Fruit fly (Drosophila melanogaster): ENCODE results near the gene CheA84a.

Gene CheA84a

dm6 chr3R:8223074-8223597, 18.5 kb upstream of the CheA84a start:
- TF ChIP-seq CG18764 (GFP tag; optimal IDR thresholded peaks at IDR 0.05) (no peak), CG16779 (GFP tag; IDR thresholded peaks at IDR 0.05) (no peak), seq (GFP tag; IDR thresholded peaks at IDR 0.05) (no peak), CG4617 (GFP tag; optimal IDR thresholded peaks at IDR 0.05; ENCODE audit: borderline replicate concordance) (no peak), CG6813 (GFP tag; optimal IDR thresholded peaks at IDR 0.05) (no peak), CG15073 (GFP tag; optimal IDR thresholded peaks at IDR 0.05) (no peak), CG1832 (GFP tag; optimal IDR thresholded peaks at IDR 0.05) (peak; percentile 58), CG8478 (optimal IDR thresholded peaks at IDR 0.05) (no peak), CG6765 (GFP tag; optimal IDR thresholded peaks at IDR 0.05) (no peak), grn (GFP tag; optimal IDR thresholded peaks at IDR 0.05) (peak; percentile 67), CG8359 (GFP tag; optimal IDR thresholded peaks at IDR 0.05; ENCODE audit: borderline replicate concordance) (peak; percentile 99), HLH3B (GFP tag; IDR thresholded peaks at IDR 0.05) (no peak), CG17385 (GFP tag; optimal IDR thresholded peaks at IDR 0.05) (no peak), Nf-YC (tag; optimal IDR thresholded peaks at IDR 0.05) (peak; percentile 42), CG4360 (GFP tag; IDR thresholded peaks at IDR 0.05) (0 out of 2 replicates have a peak, but pooled peaks have one; percentile 16), CG10321 (GFP tag; IDR thresholded peaks at IDR 0.05) (peak; percentile 23; the same call in 1 of the 2 replicates), Hand (GFP tag; optimal IDR thresholded peaks at IDR 0.05) (no peak), pho (GFP tag; optimal IDR thresholded peaks at IDR 0.05) (no peak), wor (GFP tag; IDR thresholded peaks at IDR 0.05) (no peak), Antp (GFP tag; optimal IDR thresholded peaks at IDR 0.05) (no peak), vvl (GFP tag; IDR thresholded peaks at IDR 0.05) (peak; percentile 40; the same call in 1 of the 2 replicates)

DNA sequence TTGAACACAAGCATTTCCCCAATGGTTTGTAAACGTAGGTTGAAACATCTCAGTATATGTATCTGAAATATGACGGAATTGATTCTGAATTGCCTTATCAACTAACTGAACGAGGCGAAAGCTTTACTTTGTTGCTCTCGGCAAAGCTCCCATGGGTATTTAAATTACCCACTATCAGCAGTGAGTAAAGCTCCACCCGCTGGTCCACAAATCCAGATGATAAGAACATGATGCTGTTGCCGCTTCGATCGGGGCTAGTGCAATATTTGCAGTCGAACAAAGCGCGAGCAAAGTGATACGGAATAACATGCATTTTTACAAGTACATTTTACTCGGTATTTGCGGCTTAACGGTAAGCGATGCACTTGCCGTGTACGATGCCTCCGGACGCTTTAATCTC, 15.3 kb upstream of the CheA84a start, which contains the start of gene CG18249:
Gene CG18249 (plus strand): TSS at position 256 of the 400 bp plus-strand sequence.
- TF ChIP-seq Jarid2 (GFP tag; optimal IDR thresholded peaks at IDR 0.05): no peak
- TF ChIP-seq bbx (GFP tag; IDR thresholded peaks at IDR 0.05; ENCODE audit: partially characterized antibody): no peak
- TF ChIP-seq sens (GFP tag): peak; percentile 44
- TF ChIP-seq CG34376 (GFP tag; optimal IDR thresholded peaks at IDR 0.05): peak; percentile 11
- peak; percentile 3 for TF ChIP-seq ATbp (GFP tag; optimal IDR thresholded peaks at IDR 0.05)
- TF ChIP-seq Dp (GFP tag; optimal IDR thresholded peaks at IDR 0.05): no peak
- TF ChIP-seq bsh (GFP tag; optimal IDR thresholded peaks at IDR 0.05): no peak
- TF ChIP-seq peb (GFP tag; IDR thresholded peaks at IDR 0.05): no peak

DNA sequence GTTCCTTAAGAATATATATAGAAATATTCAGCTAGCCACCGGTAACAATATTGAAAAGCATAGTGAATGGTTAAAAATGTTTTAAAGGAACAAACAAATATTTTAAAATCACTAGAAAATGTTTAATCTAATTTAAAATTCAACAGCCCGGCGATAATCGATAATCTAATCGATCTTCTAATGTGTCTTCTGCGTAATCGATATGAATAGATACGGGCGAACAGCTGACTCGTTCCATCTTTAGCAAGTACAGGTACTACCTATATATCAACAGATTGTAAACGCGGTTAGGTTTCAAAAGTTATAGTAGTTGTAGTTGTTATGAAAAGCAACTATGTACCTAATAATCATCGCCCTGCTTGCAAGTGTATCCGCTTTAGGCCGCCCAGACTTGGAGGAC, 13.1 kb upstream of the CheA84a start, which contains the start of gene CG7800:
Gene CG7800 (plus strand): TSS at position 231 of the 400 bp plus-strand sequence.
- TF ChIP-seq CG33213 (GFP tag; optimal IDR thresholded peaks at IDR 0.05) (no peak), Antp (GFP tag; optimal IDR thresholded peaks at IDR 0.05) (no peak), Hand (GFP tag; optimal IDR thresholded peaks at IDR 0.05) (no peak), Opbp (GFP tag; IDR thresholded peaks at IDR 0.05; ENCODE audit: partially characterized antibody) (0 out of 3 replicates have a peak, but pooled peaks have one; percentile 13), lola (GFP tag; optimal IDR thresholded peaks at IDR 0.05) (no peak), bcd (GFP tag; optimal IDR thresholded peaks at IDR 0.05) (no peak), CG1024 (GFP tag; IDR thresholded peaks at IDR 0.05) (no peak), MESR4 (GFP tag; optimal IDR thresholded peaks at IDR 0.05) (peak; percentile 24), CG13894 (tag; optimal IDR thresholded peaks at IDR 0.05) (no peak), onecut (GFP tag; IDR thresholded peaks at IDR 0.05) (no peak), al (GFP tag; IDR thresholded peaks at IDR 0.05) (no peak), CG11560 (tag; IDR thresholded peaks at IDR 0.05) (peak; percentile 77; the same call in 2 of the 3 replicates), trem (tag; optimal IDR thresholded peaks at IDR 0.05) (peak; percentile 30), Taf1 (GFP tag; IDR thresholded peaks at IDR 0.05) (no peak), bbx (GFP tag; IDR thresholded peaks at IDR 0.05; ENCODE audit: partially characterized antibody) (peak; percentile 50; the same call in 1 of the 2 replicates), CG5245 (GFP tag; optimal IDR thresholded peaks at IDR 0.05) (no peak), Awh (GFP tag; IDR thresholded peaks at IDR 0.05) (no peak), ara (GFP tag; IDR thresholded peaks at IDR 0.05) (no peak), Dp (GFP tag; optimal IDR thresholded peaks at IDR 0.05) (peak; percentile 68), E2f2 (GFP tag; IDR thresholded peaks at IDR 0.05) (peak; percentile 65), psq (GFP tag; optimal IDR thresholded peaks at IDR 0.05) (no peak), CG11696 (GFP tag; IDR thresholded peaks at IDR 0.05) (no peak), CG8089 (GFP tag; optimal IDR thresholded peaks at IDR 0.05) (no peak), btn (GFP tag; optimal IDR thresholded peaks at IDR 0.05) (no peak)
